Worm (Caenorhabditis elegans) whole organism, early embryonic: Measurements from ENCODE around the gene gpcp-1.

Experiments
- B0310.2 ChIP-seq: sonication (generic microtip); optimal IDR thresholded peaks from 2 replicates; lab custom pipeline; 2016; ENCODE audit warnings: mild to moderate bottlenecking, missing genetic modification characterization, missing compliant biosample characterization
- F13C5.2 ChIP-seq: sonication (generic microtip); optimal IDR thresholded peaks from 2 replicates; lab custom pipeline; 2017; ENCODE audit warnings: mild to moderate bottlenecking, missing genetic modification characterization, inconsistent platforms, missing compliant biosample characterization
- aly-1 ChIP-seq: sonication (generic microtip); optimal IDR thresholded peaks from 2 replicates; lab custom pipeline; 2016; ENCODE audit warnings: missing genetic modification characterization, missing compliant biosample characterization
- ama-1 ChIP-seq: fragments of 150-350 bp; optimal IDR thresholded peaks from 2 replicates; lab custom pipeline; 2014
- ceh-13 ChIP-seq: fragments of 200-800 bp; sonication (Bioruptor generic); optimal IDR thresholded peaks from 2 replicates; lab custom pipeline; 2018; ENCODE audit warnings: mild to moderate bottlenecking, missing genetic modification characterization, missing compliant biosample characterization
- ceh-36 ChIP-seq: sonication (generic microtip); optimal IDR thresholded peaks from 2 replicates; lab custom pipeline; 2016; ENCODE audit warnings: missing genetic modification characterization, inconsistent platforms, missing compliant biosample characterization
- ets-7 ChIP-seq: sonication (generic microtip); optimal IDR thresholded peaks from 2 replicates; lab custom pipeline; 2016; ENCODE audit warnings: missing genotype, missing genetic modification characterization, missing compliant biosample characterization
- flt-1 ChIP-seq: fragments of 200-800 bp; sonication (Bioruptor generic); IDR thresholded peaks from 2 replicates; pipeline ENCODE4 v1.3.6; 2022; ENCODE audit warnings: missing genetic modification characterization, missing compliant biosample characterization
- hmbx-1 ChIP-seq: sonication (generic microtip); optimal IDR thresholded peaks from 2 replicates; lab custom pipeline; 2016; ENCODE audit warnings: mild to moderate bottlenecking, missing genetic modification characterization, missing compliant biosample characterization
- hmg-4 ChIP-seq: fragments of 200-800 bp; sonication (Bioruptor generic); optimal IDR thresholded peaks from 2 replicates; lab custom pipeline; 2018; ENCODE audit warnings: mild to moderate bottlenecking, missing genetic modification characterization, missing compliant biosample characterization
- hnd-1 ChIP-seq: sonication (generic microtip); optimal IDR thresholded peaks from 2 replicates; lab custom pipeline; 2016; ENCODE audit warnings: missing genetic modification characterization, missing compliant biosample characterization
- pes-1 ChIP-seq: fragments of 200-800 bp; sonication (Bioruptor generic); IDR thresholded peaks from 2 replicates; pipeline ENCODE4 v1.3.6; 2022; ENCODE audit warnings: missing genetic modification reagents, missing genetic modification characterization, missing compliant biosample characterization
- scrt-1 ChIP-seq: fragments of 200-800 bp; sonication (Bioruptor generic); IDR thresholded peaks from 2 replicates; pipeline ENCODE4 v1.3.6; 2022; ENCODE audit warnings: missing genetic modification characterization, missing compliant biosample characterization
- sea-1 ChIP-seq: fragments of 200-800 bp; sonication (Bioruptor generic); conservative IDR thresholded peaks from 2 replicates; pipeline ENCODE4 v1.3.6; 2022; ENCODE audit warnings: missing genetic modification characterization, missing compliant biosample characterization
- tbx-11 ChIP-seq: fragments of 200-800 bp; sonication (Bioruptor generic); IDR thresholded peaks from 2 replicates; pipeline ENCODE4 v1.3.6; 2022; ENCODE audit warnings: missing genetic modification characterization, missing compliant biosample characterization
- tbx-37 ChIP-seq: fragments of 200-800 bp; sonication (Bioruptor generic); conservative IDR thresholded peaks from 2 replicates; pipeline ENCODE4 v1.3.6; 2022; ENCODE audit warnings: missing genetic modification reagents, missing genetic modification characterization, missing compliant biosample characterization
- tra-4 ChIP-seq: sonication (generic microtip); optimal IDR thresholded peaks from 2 replicates; lab custom pipeline; 2017; ENCODE audit warnings: missing genetic modification characterization, missing compliant biosample characterization

The gpcp-1 gene

DNA sequence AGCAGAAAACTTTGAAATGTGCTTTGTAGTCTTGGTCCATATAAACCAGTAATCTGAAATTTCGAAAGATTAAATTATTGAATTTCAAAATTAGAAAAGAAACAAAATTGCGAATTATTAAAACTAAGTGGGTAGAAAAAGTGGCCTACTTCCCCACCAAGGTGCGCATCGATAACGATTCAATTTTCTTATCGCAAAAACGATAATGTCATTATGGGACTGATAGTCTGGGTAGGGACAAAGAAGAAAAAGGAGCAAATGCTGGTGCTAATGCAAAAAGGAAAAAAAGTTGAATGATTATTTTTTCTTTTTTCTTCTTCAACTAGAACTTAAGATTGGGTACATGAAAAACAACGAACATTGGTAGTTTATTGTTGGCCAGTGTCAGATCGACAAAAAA, at the start of gene gpcp-1:
gpcp-1 (minus strand) TSS at position 53 of the 400 bp plus-strand sequence.
- TF ChIP-seq hnd-1 (tag; lab: Kevin White, UChicago): no peak
- no peak for TF ChIP-seq ama-1
- TF ChIP-seq flt-1 (GFP tag; lab: Robert Waterston, UW): no peak
- no peak for TF ChIP-seq F13C5.2 (tag; lab: Kevin White, UChicago)
- no peak for TF ChIP-seq ceh-36 (tag; lab: Kevin White, UChicago)
- no peak for TF ChIP-seq scrt-1 (GFP tag; lab: Robert Waterston, UW)
- no peak for TF ChIP-seq tbx-11 (GFP tag; lab: Robert Waterston, UW)
- no peak for TF ChIP-seq hmg-4 (GFP tag; lab: Kevin White, UChicago)
- no peak for TF ChIP-seq aly-1 (tag; lab: Kevin White, UChicago)
- no peak for TF ChIP-seq sea-1 (GFP tag; lab: Robert Waterston, UW)
- no peak for TF ChIP-seq pes-1 (GFP tag; lab: Robert Waterston, UW)

DNA sequence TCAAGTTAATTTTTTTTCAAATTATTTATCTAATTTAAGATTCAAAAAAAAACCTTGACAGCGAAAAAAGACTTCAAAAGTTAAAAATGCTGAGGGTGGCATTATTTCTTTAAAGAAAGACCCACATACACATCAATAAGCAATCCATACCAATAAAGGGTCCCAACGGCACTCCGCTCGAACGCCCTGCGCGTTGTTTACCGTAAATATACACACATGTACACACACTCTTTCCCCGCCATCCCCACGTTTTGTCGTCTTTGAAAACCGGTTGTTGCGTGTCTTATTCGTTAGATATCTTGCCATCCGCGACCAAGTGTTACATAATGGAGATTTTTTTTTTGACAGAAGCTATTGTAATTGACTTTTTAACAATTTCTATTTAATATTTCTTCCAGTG, 49.1 kb upstream of the gpcp-1 start, which contains the start of gene gcc-1:
gcc-1 (plus strand) TSS at position 399 of the 400 bp plus-strand sequence.
- TF ChIP-seq tbx-37 (0 out of 2 replicates have a peak, but pooled peaks have one; percentile 21), B0310.2 (tag; lab: Kevin White, UChicago) (no peak), flt-1 (GFP tag; lab: Robert Waterston, UW) (0 out of 2 replicates have a peak, but pooled peaks have one; percentile 9)

DNA sequence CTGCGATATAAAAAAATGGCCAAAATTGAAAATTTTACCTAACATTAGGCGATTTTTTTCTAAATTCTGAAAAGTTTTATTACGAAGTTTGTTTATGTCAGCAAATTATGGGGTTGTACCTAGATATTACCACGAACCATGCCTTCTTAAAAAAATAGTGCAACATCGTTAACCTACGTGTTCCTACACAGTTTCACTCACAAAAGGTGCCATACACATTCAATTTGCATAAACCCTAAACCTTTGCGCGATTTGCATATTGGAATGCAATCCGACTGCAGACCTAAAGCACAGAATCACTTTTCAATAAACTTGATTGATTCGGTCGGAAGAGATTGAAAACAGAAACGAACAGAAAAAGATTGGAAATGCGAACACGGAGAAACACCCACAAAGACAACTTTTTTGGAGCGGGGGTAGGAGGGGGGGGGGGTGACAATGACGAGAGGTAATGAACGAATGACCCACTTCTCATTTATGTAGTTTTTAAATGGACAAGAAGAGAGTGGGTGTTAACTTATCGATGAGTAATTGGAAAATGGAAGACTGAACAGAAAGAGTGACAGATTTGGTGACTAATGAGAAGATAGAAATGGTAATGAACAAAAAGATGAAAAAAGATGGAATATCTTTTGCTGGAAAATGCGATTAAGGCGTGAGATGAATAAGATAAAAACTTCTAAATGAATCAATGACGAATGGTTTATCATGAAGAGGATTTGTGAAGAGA, 45.8 kb upstream of the gpcp-1 start:
- TF ChIP-seq ceh-13 (GFP tag; lab: Kevin White, UChicago): no peak

DNA sequence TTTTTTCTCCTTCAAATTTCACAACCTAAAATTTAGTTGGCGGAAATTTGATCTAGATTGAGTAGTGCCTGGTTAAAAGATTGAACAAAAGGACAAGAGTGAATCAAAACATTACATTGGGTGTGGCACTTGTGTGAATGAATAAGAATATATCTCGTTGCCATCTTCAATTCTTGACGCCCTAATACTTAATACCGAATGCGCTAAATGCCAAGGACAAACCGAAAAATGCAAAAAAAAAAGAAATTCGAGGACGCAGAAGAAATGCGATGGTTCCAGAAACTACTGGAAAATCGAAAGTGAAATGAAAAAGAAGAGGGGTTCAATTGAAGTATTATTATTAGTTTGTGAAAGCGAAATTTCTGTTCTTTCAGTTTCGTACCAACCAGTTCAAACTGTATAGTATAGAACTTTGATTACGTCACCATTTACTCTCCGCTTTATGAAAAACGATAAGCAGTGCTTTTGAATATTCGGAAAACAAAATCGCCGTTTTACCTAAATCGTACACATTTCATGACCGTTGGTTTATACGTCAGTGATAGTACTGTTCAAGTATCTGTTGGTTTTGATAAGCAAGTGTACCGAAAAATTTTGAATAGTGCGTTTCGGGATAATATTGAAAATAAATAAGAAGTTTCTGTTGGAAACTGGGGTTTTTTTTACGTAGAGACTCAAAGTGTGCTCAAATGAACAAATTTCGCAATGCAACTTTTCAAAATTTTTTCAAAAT, 44.8 kb upstream of the gpcp-1 start:
- TF ChIP-seq tbx-37 (no peak), sea-1 (GFP tag; lab: Robert Waterston, UW) (no peak), F13C5.2 (tag; lab: Kevin White, UChicago) (no peak), flt-1 (GFP tag; lab: Robert Waterston, UW) (no peak), aly-1 (tag; lab: Kevin White, UChicago) (no peak), ets-7 (no peak)

DNA sequence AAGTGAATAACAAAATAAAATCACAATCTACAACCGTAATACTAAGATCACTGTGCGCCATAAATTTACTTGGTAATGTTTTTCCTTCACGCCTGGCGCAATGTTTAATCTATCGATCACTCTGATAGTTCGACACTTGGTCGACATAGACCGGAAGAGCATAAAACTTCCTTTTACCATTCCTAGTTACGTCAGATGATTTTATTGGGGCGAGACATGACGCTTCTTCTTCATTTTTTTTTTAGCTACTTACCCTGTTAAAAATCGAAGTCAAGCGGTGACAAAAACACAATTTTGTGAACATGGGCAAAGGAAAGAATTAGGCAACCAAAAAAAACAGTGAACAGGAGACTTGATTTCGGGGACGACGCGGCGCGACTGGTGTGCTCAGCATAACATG, 44.1 kb upstream of the gpcp-1 start:
- TF ChIP-seq hmg-4 (GFP tag; lab: Kevin White, UChicago): no peak
- no peak for TF ChIP-seq B0310.2 (tag; lab: Kevin White, UChicago)
- TF ChIP-seq tra-4 (tag; lab: Kevin White, UChicago): no peak

DNA sequence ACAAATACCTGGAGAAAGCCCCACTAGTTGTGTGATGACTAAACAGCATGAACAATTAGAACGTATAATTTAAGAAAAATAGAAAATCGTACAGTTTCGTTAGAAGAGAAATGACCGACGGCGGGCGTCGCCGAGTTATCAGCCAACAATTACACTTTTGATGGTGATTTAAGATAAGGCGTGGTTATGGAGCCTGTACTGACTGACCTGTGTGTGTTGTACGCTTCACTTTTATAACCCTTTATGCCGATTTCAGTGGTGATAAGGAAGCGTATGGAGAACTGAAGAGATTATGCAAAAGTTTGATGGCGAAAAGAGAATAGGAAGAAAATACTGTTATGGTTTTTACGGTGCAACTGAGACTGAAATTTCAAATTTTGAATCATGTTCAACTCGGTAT, 42.7 kb upstream of the gpcp-1 start:
- no peak for TF ChIP-seq B0310.2 (tag; lab: Kevin White, UChicago)
- no peak for TF ChIP-seq tra-4 (tag; lab: Kevin White, UChicago)
- TF ChIP-seq ceh-13 (GFP tag; lab: Kevin White, UChicago): no peak
- TF ChIP-seq hnd-1 (tag; lab: Kevin White, UChicago): no peak
- no peak for TF ChIP-seq sea-1 (GFP tag; lab: Robert Waterston, UW)
- no peak for TF ChIP-seq tbx-11 (GFP tag; lab: Robert Waterston, UW)

DNA sequence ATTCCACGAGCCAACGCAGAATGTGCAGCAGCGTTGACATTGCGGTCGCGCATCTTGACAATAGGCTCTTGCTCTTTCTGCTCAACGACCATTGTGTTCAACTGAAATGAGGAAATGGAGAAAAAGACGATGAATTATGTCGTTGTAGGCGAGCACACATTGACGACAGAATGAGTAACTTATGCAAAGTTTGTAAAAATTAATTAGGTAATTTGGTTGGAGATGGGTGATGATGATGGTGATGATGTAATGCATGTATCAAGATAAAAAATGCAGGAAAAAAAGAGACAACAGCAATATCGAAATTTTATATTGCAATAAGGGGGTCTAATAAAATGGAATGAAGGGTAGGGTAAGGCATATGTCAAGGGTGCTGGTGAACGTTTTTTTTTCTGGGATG, 41.9 kb upstream of the gpcp-1 start, which contains the start of gene bbln-1:
bbln-1 (minus strand) TSS at position 101 of the 400 bp plus-strand sequence.
- TF ChIP-seq ceh-36 (tag; lab: Kevin White, UChicago) (no peak), tbx-11 (GFP tag; lab: Robert Waterston, UW) (no peak), hnd-1 (tag; lab: Kevin White, UChicago) (no peak), sea-1 (GFP tag; lab: Robert Waterston, UW) (no peak), B0310.2 (tag; lab: Kevin White, UChicago) (no peak), hmbx-1 (tag; lab: Kevin White, UChicago) (no peak), aly-1 (tag; lab: Kevin White, UChicago) (no peak), scrt-1 (GFP tag; lab: Robert Waterston, UW) (no peak)

DNA sequence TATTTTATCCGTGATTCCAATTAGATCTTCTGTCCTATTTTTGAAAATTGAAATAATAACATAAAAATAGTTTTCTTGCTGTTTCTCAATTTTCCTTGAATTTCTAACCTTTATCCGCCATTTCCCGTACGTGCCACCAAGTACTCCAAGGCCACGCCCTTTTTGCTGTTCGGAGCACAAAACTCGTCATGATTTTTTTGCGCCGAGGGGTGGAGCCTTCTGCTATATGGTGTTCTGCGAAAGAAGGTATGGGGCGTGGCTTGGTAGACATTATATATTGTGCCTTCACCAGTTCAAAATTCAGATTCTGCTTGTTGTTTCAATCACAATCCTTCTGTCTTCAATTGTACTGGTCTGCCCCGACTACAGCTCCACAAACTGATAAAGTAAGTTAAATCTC, 34.8 kb upstream of the gpcp-1 start, which contains the start of gene C15C7.4:
C15C7.4 (plus strand) TSS at position 301 of the 400 bp plus-strand sequence.
- TF ChIP-seq flt-1 (GFP tag; lab: Robert Waterston, UW) (no peak), ceh-36 (tag; lab: Kevin White, UChicago) (no peak), hmg-4 (GFP tag; lab: Kevin White, UChicago) (no peak), scrt-1 (GFP tag; lab: Robert Waterston, UW) (no peak), tbx-11 (GFP tag; lab: Robert Waterston, UW) (no peak), B0310.2 (tag; lab: Kevin White, UChicago) (no peak), tbx-37 (no peak), pes-1 (GFP tag; lab: Robert Waterston, UW) (no peak), hmbx-1 (tag; lab: Kevin White, UChicago) (no peak), aly-1 (tag; lab: Kevin White, UChicago) (no peak), ceh-13 (GFP tag; lab: Kevin White, UChicago) (no peak), ets-7 (no peak), F13C5.2 (tag; lab: Kevin White, UChicago) (no peak), tra-4 (tag; lab: Kevin White, UChicago) (no peak), ama-1 (no peak), sea-1 (GFP tag; lab: Robert Waterston, UW) (no peak), hnd-1 (tag; lab: Kevin White, UChicago) (no peak)
